Worm (Caenorhabditis elegans) whole organism, L2 larva: ENCODE measurements around the gene C15B12.1.

Experiments
- C34F6.9 ChIP-seq: fragments of 150-350 bp; optimal IDR thresholded peaks from 2 replicates; lab custom pipeline; 2014; ENCODE audit warnings: missing biosample characterization, missing genetic modification characterization
- F13H6.1 ChIP-seq: sonication (generic microtip); optimal IDR thresholded peaks from 2 replicates; lab custom pipeline; 2016; ENCODE audit warnings: missing genetic modification characterization, missing compliant biosample characterization
- R02D3.7 ChIP-seq: fragments of 150-350 bp; optimal IDR thresholded peaks from 2 replicates; lab custom pipeline; 2014; ENCODE audit warnings: missing biosample characterization, missing genetic modification characterization
- Y55F3AM.14 ChIP-seq: fragments of 200-800 bp; sonication (Bioruptor generic); optimal IDR thresholded peaks from 2 replicates; lab custom pipeline; 2018; ENCODE audit warnings: mild to moderate bottlenecking, missing genetic modification characterization, missing compliant biosample characterization
- ZK546.5 ChIP-seq: sonication (generic microtip); optimal IDR thresholded peaks from 2 replicates; lab custom pipeline; 2017; ENCODE audit warnings: missing biosample characterization, missing genetic modification characterization
- alr-1 ChIP-seq: fragments of 150-350 bp; optimal IDR thresholded peaks from 2 replicates; lab custom pipeline; 2014; ENCODE audit warnings: missing biosample characterization, missing genetic modification characterization
- aly-2 ChIP-seq: fragments of 150-350 bp; optimal IDR thresholded peaks from 2 replicates; lab custom pipeline; 2014; ENCODE audit warnings: missing biosample characterization, missing genetic modification characterization
- ama-1 ChIP-seq: fragments of 150-350 bp; optimal IDR thresholded peaks from 2 replicates; lab custom pipeline; 2018; ENCODE audit warnings: inconsistent platforms
- blmp-1 ChIP-seq: sonication (generic microtip); optimal IDR thresholded peaks from 2 replicates; lab custom pipeline; 2017; ENCODE audit warnings: missing genetic modification characterization, mild to moderate bottlenecking, missing compliant biosample characterization, antibody characterized with exemption, moderate library complexity; ENCODE audit not compliant: insufficient read depth
- dmd-4 ChIP-seq: sonication (generic microtip); optimal IDR thresholded peaks from 2 replicates; lab custom pipeline; 2017; ENCODE audit warnings: missing biosample characterization, missing genetic modification characterization
- fos-1 ChIP-seq: fragments of 150-350 bp; optimal IDR thresholded peaks from 2 replicates; lab custom pipeline; 2014; ENCODE audit warnings: missing biosample characterization, missing genetic modification characterization
- gmeb-1 ChIP-seq: fragments of 150-350 bp; optimal IDR thresholded peaks from 2 replicates; lab custom pipeline; 2014; ENCODE audit warnings: missing biosample characterization, missing genetic modification characterization
- lin-11 ChIP-seq: fragments of 150-350 bp; sonication (generic microtip); optimal IDR thresholded peaks from 2 replicates; lab custom pipeline; 2014; ENCODE audit warnings: missing biosample characterization, missing genetic modification characterization, inconsistent platforms, mixed read lengths
- lin-13 ChIP-seq: fragments of 150-350 bp; optimal IDR thresholded peaks from 2 replicates; lab custom pipeline; 2014; ENCODE audit warnings: missing biosample characterization, missing genetic modification reagents, missing genetic modification characterization
- lin-39 ChIP-seq: fragments of 150-350 bp; optimal IDR thresholded peaks from 2 replicates; lab custom pipeline; 2014; ENCODE audit warnings: missing biosample characterization, missing genetic modification reagents, missing genetic modification characterization
- lsy-2 ChIP-seq, 2 experiments: fragments of 150-350 bp in 1 of 2; sonication (generic microtip) in 1 of 2; optimal IDR thresholded peaks; 2 replicates each; lab custom pipeline; 2014 to 2017; ENCODE audit warnings: missing biosample characterization in 2 of 2, missing genetic modification characterization in 2 of 2
- mab-5 ChIP-seq: fragments of 150-350 bp; optimal IDR thresholded peaks from 2 replicates; lab custom pipeline; 2014; ENCODE audit warnings: missing biosample characterization, missing genetic modification characterization
- mdl-1 ChIP-seq, 2 experiments: fragments of 150-350 bp in 1 of 2; sonication (generic microtip) in 1 of 2; optimal IDR thresholded peaks; 2 replicates each; lab custom pipeline; 2017; ENCODE audit warnings: missing biosample characterization in 2 of 2, missing genetic modification characterization in 2 of 2
- nhr-10 ChIP-seq: sonication (generic microtip); optimal IDR thresholded peaks from 2 replicates; lab custom pipeline; 2017; ENCODE audit warnings: missing biosample characterization, missing genetic modification characterization
- nhr-11 ChIP-seq: fragments of 150-350 bp; optimal IDR thresholded peaks from 2 replicates; lab custom pipeline; 2014; ENCODE audit warnings: missing biosample characterization, missing genetic modification characterization
- nhr-129 ChIP-seq: fragments of 150-350 bp; optimal IDR thresholded peaks from 2 replicates; lab custom pipeline; 2014; ENCODE audit warnings: missing biosample characterization, missing genetic modification characterization
- nhr-21 ChIP-seq: fragments of 150-350 bp; optimal IDR thresholded peaks from 2 replicates; lab custom pipeline; 2014; ENCODE audit warnings: missing biosample characterization, missing genetic modification characterization
- nhr-23 ChIP-seq: fragments of 150-350 bp; optimal IDR thresholded peaks from 2 replicates; lab custom pipeline; 2014; ENCODE audit warnings: missing biosample characterization, missing genetic modification reagents, missing genetic modification characterization
- nhr-237 ChIP-seq: fragments of 150-350 bp; optimal IDR thresholded peaks from 2 replicates; lab custom pipeline; 2014; ENCODE audit warnings: missing biosample characterization, missing genetic modification characterization
- nhr-25 ChIP-seq: fragments of 150-350 bp; sonication (generic microtip); optimal IDR thresholded peaks from 3 replicates; lab custom pipeline; 2014; ENCODE audit warnings: missing biosample characterization, missing genetic modification characterization
- nhr-6 ChIP-seq: fragments of 150-350 bp; optimal IDR thresholded peaks from 2 replicates; lab custom pipeline; 2014; ENCODE audit warnings: missing biosample characterization, missing genetic modification characterization
- nhr-77 ChIP-seq: fragments of 150-350 bp; optimal IDR thresholded peaks from 2 replicates; lab custom pipeline; 2014; ENCODE audit warnings: missing biosample characterization, missing genetic modification characterization
- peb-1 ChIP-seq: fragments of 150-350 bp; optimal IDR thresholded peaks from 2 replicates; lab custom pipeline; 2014; ENCODE audit warnings: missing biosample characterization, missing genetic modification characterization
- sem-4 ChIP-seq: fragments of 150-350 bp; optimal IDR thresholded peaks from 2 replicates; lab custom pipeline; 2014; ENCODE audit warnings: missing biosample characterization, missing genetic modification reagents, missing genetic modification characterization
- skn-1 ChIP-seq: sonication (generic microtip); optimal IDR thresholded peaks from 2 replicates; lab custom pipeline; 2017; ENCODE audit warnings: missing biosample characterization, missing genetic modification characterization
- sma-3 ChIP-seq: sonication (generic microtip); optimal IDR thresholded peaks from 2 replicates; lab custom pipeline; 2016; ENCODE audit warnings: missing genetic modification reagents, missing genetic modification characterization, missing compliant biosample characterization
- sma-9 ChIP-seq, 2 experiments: fragments of 150-350 bp in 1 of 2; sonication (generic microtip) in 1 of 2; optimal IDR thresholded peaks; 2 replicates each; lab custom pipeline; 2014 to 2016; ENCODE audit warnings: missing genetic modification characterization in 2 of 2, mild to moderate bottlenecking in 1 of 2, missing biosample characterization in 1 of 2, missing compliant biosample characterization in 1 of 2, missing genetic modification reagents in 1 of 2, moderate library complexity in 1 of 2
- unc-39 ChIP-seq: fragments of 150-350 bp; optimal IDR thresholded peaks from 2 replicates; lab custom pipeline; 2014; ENCODE audit warnings: missing biosample characterization, missing genetic modification characterization
- unc-55 ChIP-seq: fragments of 150-350 bp; sonication (generic microtip); optimal IDR thresholded peaks from 3 replicates; lab custom pipeline; 2014; ENCODE audit warnings: missing biosample characterization, missing genetic modification reagents, missing genetic modification characterization
- unc-62 ChIP-seq: fragments of 150-350 bp; optimal IDR thresholded peaks from 2 replicates; lab custom pipeline; 2014; ENCODE audit warnings: missing biosample characterization, missing genetic modification reagents, missing genetic modification characterization
- zag-1 ChIP-seq: fragments of 150-350 bp; optimal IDR thresholded peaks from 2 replicates; lab custom pipeline; 2014; ENCODE audit warnings: missing biosample characterization, missing genetic modification characterization
- ztf-1 ChIP-seq: fragments of 200-800 bp; sonication (Bioruptor generic); conservative IDR thresholded peaks from 2 replicates; pipeline ENCODE4 v1.3.6; 2022; ENCODE audit warnings: missing genetic modification characterization, missing compliant biosample characterization
- ztf-11 ChIP-seq: sonication (generic microtip); optimal IDR thresholded peaks from 2 replicates; lab custom pipeline; 2017; ENCODE audit warnings: missing biosample characterization, missing genetic modification characterization

C15B12.1 gene

ce11 chrX:6507734-6508133 lies 31.1 kb downstream of the C15B12.1 start:
- TF ChIP-seq C34F6.9 (tag; lab: Kevin White, UChicago) (no peak), ztf-11 (tag; lab: Kevin White, UChicago) (no peak), fos-1 (no peak), ZK546.5 (tag; lab: Kevin White, UChicago) (no peak), nhr-11 (tag; lab: Kevin White, UChicago) (no peak), aly-2 (tag; lab: Kevin White, UChicago) (no peak), unc-39 (tag; lab: Kevin White, UChicago) (no peak), unc-55 (GFP tag; lab: Kevin White, UChicago) (no peak), nhr-237 (tag; lab: Kevin White, UChicago) (no peak)

DNA sequence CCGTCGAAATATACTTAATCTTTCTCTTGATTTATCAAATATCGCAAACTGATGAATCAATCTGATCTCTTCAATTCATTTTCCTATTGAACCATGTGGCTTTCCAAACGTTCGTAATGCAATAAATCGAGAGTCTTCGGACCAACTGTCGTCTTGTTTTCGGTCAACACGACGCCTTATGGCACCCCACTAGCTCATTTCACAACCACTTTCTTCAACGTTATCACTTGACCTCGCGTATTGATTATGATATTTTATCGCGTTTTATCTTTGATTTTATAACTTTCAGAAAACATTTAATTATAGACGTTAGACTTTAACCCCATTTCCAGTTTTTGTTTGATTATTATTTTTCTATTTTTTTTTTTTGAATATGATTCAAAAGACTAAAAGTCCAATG lies 33.2 kb downstream of the C15B12.1 start:
- TF ChIP-seq nhr-10 (tag; lab: Kevin White, UChicago) (no peak), C34F6.9 (tag; lab: Kevin White, UChicago) (no peak), ZK546.5 (tag; lab: Kevin White, UChicago) (no peak), ztf-1 (GFP tag; lab: Robert Waterston, UW) (no peak), sma-9 (GFP tag; optimal IDR thresholded peaks at IDR 0.05; lab: Kevin White, UChicago) (peak; percentile 38), sma-9 (tag; optimal IDR thresholded peaks at IDR 0.05; lab: Kevin White, UChicago) (no peak), gmeb-1 (tag; lab: Kevin White, UChicago) (no peak), lin-13 (GFP tag; lab: Kevin White, UChicago) (no peak), lsy-2 (tag; optimal IDR thresholded peaks at IDR 0.05; lab: Kevin White, UChicago) (peak in 1 of 2 experiments; percentile 42), nhr-129 (peak; percentile 44), F13H6.1 (tag; lab: Kevin White, UChicago) (peak; percentile 42), nhr-23 (no peak), zag-1 (tag; lab: Kevin White, UChicago) (no peak), unc-62 (GFP tag; lab: Kevin White, UChicago) (no peak), lin-39 (tag; lab: Kevin White, UChicago) (no peak), alr-1 (tag; lab: Kevin White, UChicago) (no peak)

- no peak for TF ChIP-seq nhr-25
- TF ChIP-seq sma-3, result no peak
- TF ChIP-seq unc-39 (tag; lab: Kevin White, UChicago), result no peak
- no peak for TF ChIP-seq sma-9 (GFP tag; optimal IDR thresholded peaks at IDR 0.05; lab: Kevin White, UChicago)
- no peak for TF ChIP-seq sma-9 (tag; optimal IDR thresholded peaks at IDR 0.05; lab: Kevin White, UChicago)
- TF ChIP-seq unc-55 (GFP tag; lab: Kevin White, UChicago), result no peak
- no peak for TF ChIP-seq alr-1 (tag; lab: Kevin White, UChicago)
- TF ChIP-seq R02D3.7 (tag; lab: Kevin White, UChicago), result no peak
- TF ChIP-seq Y55F3AM.14 (GFP tag; lab: Kevin White, UChicago), result no peak
- TF ChIP-seq lin-13 (GFP tag; lab: Kevin White, UChicago), result no peak
- TF ChIP-seq nhr-237 (tag; lab: Kevin White, UChicago), result no peak
- no peak for TF ChIP-seq nhr-77 (tag; lab: Kevin White, UChicago)
- no peak for TF ChIP-seq unc-62 (GFP tag; lab: Kevin White, UChicago)
- no peak for TF ChIP-seq lin-11 (tag; lab: Kevin White, UChicago)
- no peak for TF ChIP-seq ama-1 (lab: Kevin White, UChicago)
- no peak for TF ChIP-seq peb-1 (tag; lab: Kevin White, UChicago)
- no peak for TF ChIP-seq mdl-1 (tag; optimal IDR thresholded peaks at IDR 0.05; lab: Kevin White, UChicago)
- TF ChIP-seq lsy-2 (tag; optimal IDR thresholded peaks at IDR 0.05; lab: Kevin White, UChicago), result no peak
- no peak for TF ChIP-seq nhr-6
Observed at ce11 chrX:6510627-6511026, 34.0 kb downstream of the C15B12.1 start, which contains the start of gene ttr-36. Gene ttr-36, plus strand, starts transcription at chrX:6510927.

- TF ChIP-seq ZK546.5 (tag; lab: Kevin White, UChicago) (no peak), unc-62 (GFP tag; lab: Kevin White, UChicago) (no peak), mab-5 (tag; lab: Kevin White, UChicago) (no peak)
Observed at ce11 chrX:6511985-6512384, 35.4 kb downstream of the C15B12.1 start, which contains the start of gene ttr-35. Gene ttr-35, plus strand, starts transcription at chrX:6512285.

- TF ChIP-seq ztf-1 (GFP tag; lab: Robert Waterston, UW) (no peak), dmd-4 (tag; lab: Kevin White, UChicago) (no peak), sma-9 (GFP tag; optimal IDR thresholded peaks at IDR 0.05; lab: Kevin White, UChicago) (peak; percentile 6), sma-9 (tag; optimal IDR thresholded peaks at IDR 0.05; lab: Kevin White, UChicago) (no peak), skn-1 (tag; lab: Kevin White, UChicago) (no peak), fos-1 (peak; percentile 16), mdl-1 (tag; optimal IDR thresholded peaks at IDR 0.05; lab: Kevin White, UChicago) (no peak), nhr-10 (tag; lab: Kevin White, UChicago) (no peak), nhr-21 (tag; lab: Kevin White, UChicago) (peak; percentile 20), sem-4 (tag; lab: Kevin White, UChicago) (no peak), blmp-1 (no peak)
Observed at ce11 chrX:6514466-6514865, 37.9 kb downstream of the C15B12.1 start.
